Worm (Caenorhabditis elegans) whole organism, dauer: ENCODE measurements around the gene Y41E3.1.

Experiments
- unc-62 ChIP-seq: sonication (generic microtip); optimal IDR thresholded peaks from 2 replicates; lab custom pipeline; 2017; ENCODE audit warnings: missing biosample characterization, missing genetic modification reagents, missing genetic modification characterization

Gene Y41E3.1

DNA sequence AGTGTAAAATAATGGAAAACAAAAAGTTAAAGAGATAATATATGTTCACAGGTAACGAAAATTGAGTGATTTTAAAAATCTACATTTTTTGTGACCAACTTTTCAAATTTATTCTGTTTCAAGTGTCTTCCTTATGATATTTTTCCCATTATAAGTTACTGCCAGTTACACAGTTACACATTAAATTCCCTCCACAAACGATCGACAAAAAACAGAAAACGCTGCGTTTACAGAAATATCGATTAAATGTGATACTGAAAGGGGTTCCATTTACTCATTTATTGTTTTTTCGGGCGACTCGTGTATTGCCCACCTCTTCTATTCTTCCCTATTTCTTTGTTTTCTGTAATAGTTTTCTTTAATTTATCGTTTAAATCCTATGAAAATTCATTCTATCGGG is 21.7 kb downstream of the Y41E3.1 start, which contains the start of gene Y57G11C.1144:
TSS of gene Y57G11C.1144 (plus strand) at position 301 of the 400 bp plus-strand sequence.
- TF ChIP-seq unc-62 (GFP tag; lab: Kevin White, UChicago): no peak

- TF ChIP-seq unc-62 (GFP tag; lab: Kevin White, UChicago): no peak
These were observed 26.0 kb downstream of the Y41E3.1 start, which contains the start of gene Y57G11C.1131 for ce11 chrIV:14932640-14933039. Gene Y57G11C.1131, plus strand, starts transcription at chrIV:14932972.

DNA sequence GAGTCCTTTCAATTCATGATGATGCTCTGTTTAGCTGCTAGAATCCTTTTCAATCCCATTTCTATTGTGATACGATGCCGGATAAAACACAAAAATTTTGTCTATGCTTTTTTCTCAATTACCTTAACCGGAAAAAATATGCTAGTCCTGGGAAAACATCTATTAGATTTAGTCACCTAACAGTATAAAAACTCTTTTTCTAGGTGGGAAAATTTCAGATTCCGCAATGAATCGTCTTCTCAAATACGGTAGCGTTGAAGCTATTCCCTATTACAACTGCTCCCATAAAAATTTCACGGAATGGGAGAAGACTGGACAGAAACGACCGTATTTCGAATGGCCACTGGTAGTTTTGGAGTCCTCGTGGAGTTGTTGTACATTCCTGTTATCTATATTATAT is 29.3 kb downstream of the Y41E3.1 start, which contains the start of gene Y57G11C.28:
TSS of gene Y57G11C.28 (plus strand) at position 301 of the 400 bp plus-strand sequence.
- no peak for TF ChIP-seq unc-62 (GFP tag; lab: Kevin White, UChicago)

DNA sequence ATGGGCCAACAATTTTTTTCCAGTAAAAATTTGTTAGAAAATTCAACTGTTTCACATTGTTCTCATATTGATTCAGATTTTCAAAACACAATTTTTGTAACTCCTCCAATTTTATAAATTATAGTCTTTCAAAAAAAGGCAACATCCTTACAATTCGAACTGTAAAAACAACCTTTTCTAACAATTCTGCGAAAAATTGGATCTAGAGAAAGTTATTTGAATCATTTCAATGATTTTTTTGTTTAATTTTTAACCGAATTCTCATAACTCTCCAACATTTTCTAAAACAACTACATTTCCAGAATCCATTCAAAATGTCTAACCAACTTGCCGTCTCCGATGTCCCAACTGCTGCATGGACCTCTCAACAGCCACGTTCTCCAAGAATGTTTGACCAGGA is 39.4 kb downstream of the Y41E3.1 start, which contains the start of gene ccch-5:
TSS of gene ccch-5 (plus strand) at position 301 of the 400 bp plus-strand sequence.
- no peak for TF ChIP-seq unc-62 (GFP tag; lab: Kevin White, UChicago)

ce11 chrIV:14909589-14909988 is 49.1 kb downstream of the Y41E3.1 start, which contains the start of gene pnc-2:
Gene pnc-2, minus strand, starts transcription at chrIV:14909689.
- no peak for TF ChIP-seq unc-62 (GFP tag; lab: Kevin White, UChicago)
